Fruit fly (Drosophila melanogaster) whole organism, pupa: ENCODE data around the gene vvl.

ENCODE experiments used
- CG13204 ChIP-seq: fragments of 200-800 bp; sonication (Bioruptor generic); optimal IDR thresholded peaks from 2 replicates; lab custom pipeline; 2018; ENCODE audit warnings: missing biosample characterization, mild to moderate bottlenecking, missing genetic modification characterization, moderate library complexity
- CG32121 ChIP-seq: fragments of 200-800 bp; sonication (Bioruptor generic); IDR thresholded peaks from 2 replicates; pipeline ENCODE4 v1.3.6; 2022; ENCODE audit warnings: missing biosample characterization, missing genetic modification characterization
- CG34367 ChIP-seq: fragments of 200-800 bp; sonication (Bioruptor generic); optimal IDR thresholded peaks from 2 replicates; lab custom pipeline; 2018; ENCODE audit warnings: missing biosample characterization, mild to moderate bottlenecking, missing genetic modification characterization
- CG4496 ChIP-seq: fragments of 200-800 bp; sonication (Bioruptor generic); IDR thresholded peaks from 3 replicates; pipeline ENCODE4 v1.3.6; 2022; ENCODE audit warnings: missing biosample characterization, missing genetic modification characterization
- CG9948 ChIP-seq: fragments of 200-800 bp; sonication (Bioruptor generic); optimal IDR thresholded peaks from 2 replicates; lab custom pipeline; 2018; ENCODE audit warnings: missing biosample characterization, mild to moderate bottlenecking, missing genetic modification characterization, moderate library complexity
- D1 ChIP-seq: fragments of 200-800 bp; sonication (Bioruptor generic); optimal IDR thresholded peaks from 2 replicates; lab custom pipeline; 2018; ENCODE audit warnings: missing biosample characterization, mild to moderate bottlenecking, missing genetic modification characterization, moderate library complexity
- EcR ChIP-seq: fragments of 200-800 bp; sonication (Bioruptor generic); optimal IDR thresholded peaks from 3 replicates; lab custom pipeline; 2019; ENCODE audit warnings: missing biosample characterization, missing genetic modification characterization, mild to moderate bottlenecking, moderate library complexity, missing genetic modification reagents
- Ets98B ChIP-seq: fragments of 200-800 bp; sonication (Bioruptor generic); IDR thresholded peaks from 2 replicates; pipeline ENCODE4 v1.3.6; 2022; ENCODE audit warnings: missing biosample characterization, missing genetic modification characterization
- Snoo ChIP-seq: fragments of 200-800 bp; sonication (Bioruptor generic); optimal IDR thresholded peaks from 3 replicates; lab custom pipeline; 2017; ENCODE audit warnings: missing biosample characterization, mild to moderate bottlenecking, missing genetic modification characterization, inconsistent platforms
- gl ChIP-seq: fragments of 200-800 bp; sonication (Bioruptor generic); optimal IDR thresholded peaks from 2 replicates; lab custom pipeline; 2018; ENCODE audit warnings: missing biosample characterization, mild to moderate bottlenecking, missing genetic modification characterization
- rn ChIP-seq: fragments of 200-800 bp; sonication (Bioruptor generic); IDR thresholded peaks from 2 replicates; pipeline ENCODE4 v1.3.6; 2022; ENCODE audit warnings: missing biosample characterization, missing genetic modification characterization

DNA sequence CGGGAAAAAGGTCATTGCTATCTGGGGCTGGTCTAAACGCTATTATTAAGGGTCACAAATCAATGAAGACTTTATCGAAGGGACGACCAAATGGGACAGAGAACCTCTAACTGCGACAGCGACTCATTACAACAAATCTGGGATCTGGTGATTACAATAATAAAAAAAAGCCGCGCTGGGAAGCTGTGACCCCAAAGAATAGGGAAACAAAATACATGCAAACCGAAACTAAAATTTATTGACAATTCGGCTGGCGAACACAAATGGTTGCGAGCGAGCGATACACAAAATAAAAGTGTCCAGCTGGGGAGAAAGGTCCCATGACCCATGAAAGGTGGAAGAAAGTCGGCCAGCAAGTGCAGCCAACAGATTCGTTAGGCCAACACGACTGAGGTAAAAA is 35.8 kb downstream of the vvl start:
- TF ChIP-seq EcR (GFP tag; lab: Kevin White, UChicago): no peak
- TF ChIP-seq gl: no peak
- TF ChIP-seq CG32121 (GFP tag; lab: Robert Waterston, UW): no peak
- no peak for TF ChIP-seq D1 (tag; lab: Kevin White, UChicago)
- TF ChIP-seq CG13204 (GFP tag; lab: Kevin White, UChicago): no peak
- no peak for TF ChIP-seq CG34367 (tag; lab: Kevin White, UChicago)
- TF ChIP-seq CG4496 (GFP tag; lab: Robert Waterston, UW): no peak
- TF ChIP-seq rn (GFP tag; lab: Robert Waterston, UW): no peak
- TF ChIP-seq Ets98B: no peak
- no peak for TF ChIP-seq Snoo (tag; lab: Kevin White, UChicago)
- TF ChIP-seq CG9948: no peak
